Fruit fly (Drosophila melanogaster) whole organism, pupa: ENCODE results near the gene CG42792.

Source experiments
- CG14655 ChIP-seq: fragments of 200-800 bp; sonication (Bioruptor generic); optimal IDR thresholded peaks from 3 replicates; lab custom pipeline; 2017; ENCODE audit warnings: mild to moderate bottlenecking, missing biosample characterization, missing genetic modification reagents, missing genetic modification characterization
- CG15710 ChIP-seq: fragments of 200-800 bp; sonication (Bioruptor generic); optimal IDR thresholded peaks from 2 replicates; lab custom pipeline; 2018; ENCODE audit warnings: missing biosample characterization, mild to moderate bottlenecking, missing genetic modification characterization, moderate library complexity
- CG17806 ChIP-seq: fragments of 200-800 bp; sonication (Bioruptor generic); optimal IDR thresholded peaks from 2 replicates; lab custom pipeline; 2018; ENCODE audit warnings: missing biosample characterization, mild to moderate bottlenecking, missing genetic modification characterization, moderate library complexity
- CG32121 ChIP-seq: fragments of 200-800 bp; sonication (Bioruptor generic); IDR thresholded peaks from 2 replicates; pipeline ENCODE4 v1.3.6; 2022; ENCODE audit warnings: missing biosample characterization, missing genetic modification characterization
- CG4496 ChIP-seq: fragments of 200-800 bp; sonication (Bioruptor generic); IDR thresholded peaks from 3 replicates; pipeline ENCODE4 v1.3.6; 2022; ENCODE audit warnings: missing biosample characterization, missing genetic modification characterization
- CG8301 ChIP-seq: fragments of 200-800 bp; sonication (Bioruptor generic); optimal IDR thresholded peaks from 2 replicates; lab custom pipeline; 2018; ENCODE audit warnings: missing biosample characterization, mild to moderate bottlenecking, missing genetic modification characterization
- D1 ChIP-seq: fragments of 200-800 bp; sonication (Bioruptor generic); optimal IDR thresholded peaks from 2 replicates; lab custom pipeline; 2018; ENCODE audit warnings: missing biosample characterization, mild to moderate bottlenecking, missing genetic modification characterization, moderate library complexity
- EcR ChIP-seq: fragments of 200-800 bp; sonication (Bioruptor generic); optimal IDR thresholded peaks from 3 replicates; lab custom pipeline; 2019; ENCODE audit warnings: missing biosample characterization, missing genetic modification characterization, mild to moderate bottlenecking, moderate library complexity, missing genetic modification reagents
- Ets98B ChIP-seq: fragments of 200-800 bp; sonication (Bioruptor generic); IDR thresholded peaks from 2 replicates; pipeline ENCODE4 v1.3.6; 2022; ENCODE audit warnings: missing biosample characterization, missing genetic modification characterization
- rn ChIP-seq: fragments of 200-800 bp; sonication (Bioruptor generic); IDR thresholded peaks from 2 replicates; pipeline ENCODE4 v1.3.6; 2022; ENCODE audit warnings: missing biosample characterization, missing genetic modification characterization

- TF ChIP-seq Ets98B (GFP tag; lab: Robert Waterston, UW) (no peak), CG32121 (GFP tag; lab: Robert Waterston, UW) (no peak), CG17806 (tag; lab: Kevin White, UChicago) (no peak), D1 (tag; lab: Kevin White, UChicago) (no peak), rn (no peak), CG8301 (no peak), CG14655 (GFP tag; lab: Kevin White, UChicago) (no peak), EcR (GFP tag; lab: Kevin White, UChicago) (no peak), CG15710 (no peak), CG4496 (no peak)
These were observed 18.7 kb downstream of the CG42792 start for dm6 chr2L:15846600-15846999.
